Fruit fly (Drosophila melanogaster): ENCODE data around the gene CG4511.

The CG4511 gene

dm6 chr3R:10859713-10860112 lies 5.4 kb downstream of the CG4511 start, which contains the start of gene CG14694:
TSS of gene CG14694 (minus strand) at chr3R:10859813.
- TF ChIP-seq wek (GFP tag; optimal IDR thresholded peaks at IDR 0.05) (no peak), fu2 (GFP tag; optimal IDR thresholded peaks at IDR 0.05) (no peak), az2 (GFP tag; optimal IDR thresholded peaks at IDR 0.05) (no peak), Dip2 (GFP tag; IDR thresholded peaks at IDR 0.05) (no peak), corto (GFP tag; optimal IDR thresholded peaks at IDR 0.05) (no peak), Dad (GFP tag; optimal IDR thresholded peaks at IDR 0.05) (no peak), CG13296 (GFP tag; optimal IDR thresholded peaks at IDR 0.05) (no peak), insv (GFP tag; optimal IDR thresholded peaks at IDR 0.05) (no peak), CG12071 (GFP tag; optimal IDR thresholded peaks at IDR 0.05) (no peak)

DNA sequence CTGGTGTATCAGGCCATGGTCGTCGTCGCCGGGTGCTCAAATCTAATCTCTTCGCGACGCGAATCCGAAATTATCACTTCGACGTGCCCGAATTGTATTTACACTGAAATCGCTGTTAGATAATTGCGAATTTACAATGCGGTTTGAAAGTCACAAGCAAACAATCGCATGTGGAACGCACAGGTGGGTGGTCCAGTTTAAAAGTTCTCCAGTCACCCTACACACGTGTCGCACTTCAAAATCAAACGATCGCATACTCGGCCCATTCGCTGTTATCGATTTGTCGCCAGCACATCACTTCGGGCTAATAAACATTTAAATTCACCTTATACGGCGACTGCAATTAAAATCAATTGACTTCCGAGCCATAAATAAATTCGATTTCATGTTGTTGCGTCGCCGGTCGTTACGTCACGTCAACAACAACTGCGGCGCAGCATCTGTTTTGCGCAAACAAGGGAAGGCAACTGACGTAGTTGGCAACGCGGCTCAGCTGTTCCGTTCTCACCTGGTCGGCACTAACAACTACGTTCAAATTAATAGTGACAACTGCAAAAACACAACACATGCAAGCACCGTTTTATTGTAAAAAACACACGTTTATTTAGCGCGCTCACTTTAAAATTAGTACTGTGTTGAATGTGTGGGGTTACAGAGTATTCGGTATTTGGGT lies 8.6 kb downstream of the CG4511 start, which contains the start of gene CG6574:
Gene CG6574, minus strand, starts transcription at position 216 of the 673 bp plus-strand sequence.
- TF ChIP-seq Dbx (GFP tag; IDR thresholded peaks at IDR 0.05) (no peak), MBD-R2 (GFP tag; IDR thresholded peaks at IDR 0.05) (peak; percentile 57; the same call in 1 of the 2 replicates), unc-4 (GFP tag; IDR thresholded peaks at IDR 0.05; ENCODE audit: partially characterized antibody) (no peak), zfh2 (GFP tag; optimal IDR thresholded peaks at IDR 0.05) (no peak), CG4854 (GFP tag; optimal IDR thresholded peaks at IDR 0.05) (peak; percentile 73), stc (GFP tag; IDR thresholded peaks at IDR 0.05) (no peak), ftz-f1 (GFP tag; optimal IDR thresholded peaks at IDR 0.05) (no peak), CG8765 (GFP tag; IDR thresholded peaks at IDR 0.05) (no peak), ash1 (GFP tag; optimal IDR thresholded peaks at IDR 0.05) (no peak), CG32532 (GFP tag; IDR thresholded peaks at IDR 0.05) (no peak; the same call in 1 of the 2 replicates), eyg (GFP tag; optimal IDR thresholded peaks at IDR 0.05) (no peak), CG10979 (tag; optimal IDR thresholded peaks at IDR 0.05) (peak; percentile 29), Stat92E (GFP tag; optimal IDR thresholded peaks at IDR 0.05) (no peak), phol (tag; optimal IDR thresholded peaks at IDR 0.05) (peak; percentile 33), bcd (GFP tag; optimal IDR thresholded peaks at IDR 0.05) (no peak), CG14050 (GFP tag; IDR thresholded peaks at IDR 0.05) (peak; percentile 38; the same call in 1 of the 3 replicates), Meics (GFP tag; optimal IDR thresholded peaks at IDR 0.05) (peak; percentile 23), ERR (GFP tag; optimal IDR thresholded peaks at IDR 0.05) (no peak), Six4 (GFP tag; optimal IDR thresholded peaks at IDR 0.05) (no peak), CG16813 (GFP tag; IDR thresholded peaks at IDR 0.05; ENCODE audit: partially characterized antibody) (no peak), CG3163 (GFP tag; optimal IDR thresholded peaks at IDR 0.05) (no peak), Med (GFP tag) (peak; percentile 78), CG16815 (GFP tag; optimal IDR thresholded peaks at IDR 0.05) (no peak), dan (GFP tag; IDR thresholded peaks at IDR 0.05) (no peak), dmrt99B (tag; optimal IDR thresholded peaks at IDR 0.05) (no peak), CG14710 (tag; optimal IDR thresholded peaks at IDR 0.05) (peak; percentile 15), usp (GFP tag; optimal IDR thresholded peaks at IDR 0.05) (no peak), CG6254 (GFP tag; optimal IDR thresholded peaks at IDR 0.05) (peak; percentile 36), Hmr (GFP tag; optimal IDR thresholded peaks at IDR 0.05) (peak; percentile 43), CG6654 (GFP tag; optimal IDR thresholded peaks at IDR 0.05) (peak; percentile 70), toy (GFP tag; IDR thresholded peaks at IDR 0.05) (no peak), CG7963 (GFP tag; IDR thresholded peaks at IDR 0.05; ENCODE audit: partially characterized antibody) (no peak), dmrt11E (tag; optimal IDR thresholded peaks at IDR 0.05) (no peak), CG12659 (GFP tag; optimal IDR thresholded peaks at IDR 0.05) (no peak), zf30C (GFP tag; optimal IDR thresholded peaks at IDR 0.05) (no peak), so (GFP tag; IDR thresholded peaks at IDR 0.05) (no peak), HHEX (GFP tag; optimal IDR thresholded peaks at IDR 0.05) (peak; percentile 15), CG12071 (GFP tag; optimal IDR thresholded peaks at IDR 0.05) (peak; percentile 35), CG12744 (GFP tag; optimal IDR thresholded peaks at IDR 0.05) (no peak), odd (GFP tag; optimal IDR thresholded peaks at IDR 0.05) (no peak)

Measured in whole organism, embryonic.